Worm (Caenorhabditis elegans) whole organism, L4/young adult: ENCODE data around the gene cbp-2.

Experiments
- dao-5 ChIP-seq: sonication (generic microtip); optimal IDR thresholded peaks from 2 replicates; lab custom pipeline; 2016; ENCODE audit warnings: missing genotype, missing genetic modification characterization, moderate library complexity, missing compliant biosample characterization
- him-1 ChIP-seq: sonication (generic microtip); optimal IDR thresholded peaks from 2 replicates; lab custom pipeline; 2016; ENCODE audit warnings: missing genotype, missing genetic modification reagents, missing genetic modification characterization, missing compliant biosample characterization

- TF ChIP-seq dao-5 (tag; lab: Kevin White, UChicago) (no peak), him-1 (tag; lab: Kevin White, UChicago) (no peak)
These were observed 9.3 kb upstream of the cbp-2 start, which contains the start of gene cbp-3 for ce11 chrIII:9913722-9914121.
